Worm (Caenorhabditis elegans): ENCODE results near the gene F36H12.5.

DNA sequence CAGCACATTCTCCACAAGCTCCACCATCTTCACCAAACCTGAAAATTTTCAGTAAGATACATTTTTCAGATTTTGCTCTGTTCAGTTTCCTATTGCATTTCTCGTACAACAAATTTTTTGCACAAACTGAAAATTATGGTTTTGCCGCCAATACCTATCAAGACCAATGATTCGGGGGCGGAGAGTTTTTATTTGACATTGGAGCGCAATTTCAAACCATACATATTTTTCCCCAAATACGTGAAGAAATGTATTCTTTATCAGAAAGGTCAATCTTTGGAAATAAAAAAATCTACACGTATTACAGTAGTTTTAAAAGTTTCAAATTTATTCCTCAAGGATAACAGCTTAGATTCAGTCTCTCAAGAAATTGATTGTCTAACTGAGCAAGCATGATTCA, at the start of gene F36H12.5:
- no peak for TF ChIP-seq pag-3 (tag; optimal IDR thresholded peaks at IDR 0.05; ENCODE audit: borderline replicate concordance)
- no peak for TF ChIP-seq pqm-1 (tag; optimal IDR thresholded peaks at IDR 0.05)
- no peak for TF ChIP-seq ahr-1 (tag; optimal IDR thresholded peaks at IDR 0.05)
- no peak for TF ChIP-seq nhr-11 (tag; optimal IDR thresholded peaks at IDR 0.05)
- no peak for TF ChIP-seq ama-1 (optimal IDR thresholded peaks at IDR 0.05)

All from whole organism, late embryonic.